Fruit fly (Drosophila melanogaster) whole organism, embryonic: ENCODE data around the gene witty.

ENCODE experiments used
- Abd-B ChIP-seq: fragments of 200-800 bp; sonication (Bioruptor generic); optimal IDR thresholded peaks from 2 replicates; lab custom pipeline; 2018; ENCODE audit warnings: missing biosample characterization, mild to moderate bottlenecking, missing genetic modification characterization, moderate library complexity
- Asciz ChIP-seq: fragments of 200-800 bp; sonication (Bioruptor generic); optimal IDR thresholded peaks from 2 replicates; lab custom pipeline; 2017; ENCODE audit warnings: missing biosample characterization, mild to moderate bottlenecking, missing genetic modification characterization, missing genetic modification reagents
- Atf6 ChIP-seq: fragments of 200-800 bp; sonication (Bioruptor generic); IDR thresholded peaks from 2 replicates; pipeline ENCODE4 v1.3.6; 2022; ENCODE audit warnings: missing biosample characterization, missing genetic modification characterization
- Awh ChIP-seq: fragments of 200-800 bp; sonication (Bioruptor generic); IDR thresholded peaks from 2 replicates; pipeline ENCODE4, ENCODE4 v1.3.6; 2022; ENCODE audit warnings: missing biosample characterization, missing genetic modification characterization
- CG10366 ChIP-seq: fragments of 200-800 bp; sonication (Bioruptor generic); IDR thresholded peaks from 2 replicates; pipeline ENCODE4 v1.3.6; 2022; ENCODE audit warnings: missing biosample characterization, missing genetic modification characterization
- CG11504 ChIP-seq: fragments of 200-800 bp; sonication (Bioruptor generic); optimal IDR thresholded peaks from 3 replicates; lab custom pipeline; 2019; ENCODE audit warnings: missing biosample characterization, mild to moderate bottlenecking, missing genetic modification characterization, moderate library complexity
- CG12236 ChIP-seq: fragments of 200-800 bp; sonication (Bioruptor generic); optimal IDR thresholded peaks from 2 replicates; lab custom pipeline; 2016; ENCODE audit warnings: missing biosample characterization, missing genetic modification characterization
- CG13287 ChIP-seq: fragments of 200-800 bp; sonication (Bioruptor generic); IDR thresholded peaks from 2 replicates; pipeline ENCODE4 v1.3.6; 2022; ENCODE audit warnings: missing biosample characterization, missing genetic modification characterization; ENCODE audit not compliant: partially characterized antibody
- CG1529 ChIP-seq: fragments of 200-800 bp; sonication (Bioruptor generic); optimal IDR thresholded peaks from 3 replicates; lab custom pipeline; 2018; ENCODE audit warnings: missing biosample characterization, missing genetic modification characterization
- CG18476 ChIP-seq: fragments of 200-800 bp; sonication (Bioruptor generic); optimal IDR thresholded peaks from 2 replicates; lab custom pipeline; 2016; ENCODE audit warnings: missing biosample characterization, mild to moderate bottlenecking, missing genetic modification characterization
- CG18619 ChIP-seq: fragments of 200-800 bp; sonication (Bioruptor generic); optimal IDR thresholded peaks from 3 replicates; lab custom pipeline; 2017; ENCODE audit warnings: missing biosample characterization, mild to moderate bottlenecking, missing genetic modification characterization
- CG2116 ChIP-seq: fragments of 200-800 bp; sonication (Bioruptor generic); optimal IDR thresholded peaks from 3 replicates; lab custom pipeline; 2018; ENCODE audit warnings: missing biosample characterization, mild to moderate bottlenecking, missing genetic modification characterization
- CG2129 ChIP-seq: fragments of 200-800 bp; sonication (Bioruptor generic); IDR thresholded peaks from 2 replicates; pipeline ENCODE4 v1.3.6; 2022; ENCODE audit warnings: missing biosample characterization, missing genetic modification characterization; ENCODE audit not compliant: partially characterized antibody
- CG2202 ChIP-seq: fragments of 200-800 bp; sonication (Bioruptor generic); optimal IDR thresholded peaks from 2 replicates; lab custom pipeline; 2018; ENCODE audit warnings: missing biosample characterization, mild to moderate bottlenecking, missing genetic modification characterization
- CG42726 ChIP-seq: fragments of 200-800 bp; sonication (Bioruptor generic); IDR thresholded peaks from 2 replicates; pipeline ENCODE4 v1.3.6; 2022; ENCODE audit warnings: missing biosample characterization, missing genetic modification characterization; ENCODE audit not compliant: partially characterized antibody
- CG4730 ChIP-seq: fragments of 200-800 bp; sonication (Bioruptor generic); IDR thresholded peaks from 2 replicates; pipeline ENCODE4 v1.3.6; 2022; ENCODE audit warnings: missing biosample characterization, missing genetic modification characterization
- CG5245 ChIP-seq: fragments of 200-800 bp; sonication (Bioruptor generic); optimal IDR thresholded peaks from 3 replicates; lab custom pipeline; 2016; ENCODE audit warnings: missing biosample characterization, missing genetic modification characterization
- CG5953 ChIP-seq: fragments of 200-800 bp; sonication (Bioruptor generic); IDR thresholded peaks from 2 replicates; pipeline ENCODE4 v1.3.6; 2022; ENCODE audit warnings: missing biosample characterization, missing genetic modification characterization
- CG7987 ChIP-seq: fragments of 200-800 bp; sonication (Bioruptor generic); optimal IDR thresholded peaks from 2 replicates; lab custom pipeline; 2018; ENCODE audit warnings: missing biosample characterization, mild to moderate bottlenecking, missing genetic modification characterization, moderate library complexity
- CG8089 ChIP-seq: fragments of 200-800 bp; sonication (Bioruptor generic); optimal IDR thresholded peaks from 3 replicates; lab custom pipeline; 2016; ENCODE audit warnings: missing biosample characterization, missing genetic modification characterization
- CG9817 ChIP-seq: fragments of 200-800 bp; sonication (Bioruptor generic); optimal IDR thresholded peaks from 2 replicates; lab custom pipeline; 2018; ENCODE audit warnings: missing biosample characterization, mild to moderate bottlenecking, missing genetic modification characterization, moderate library complexity
- CkIIα-i1 ChIP-seq: fragments of 200-800 bp; sonication (Bioruptor generic); IDR thresholded peaks from 2 replicates; pipeline ENCODE4 v1.3.6; 2022; ENCODE audit warnings: missing biosample characterization, missing genetic modification characterization
- CrebB ChIP-seq: fragments of 200-800 bp; sonication (Bioruptor generic); optimal IDR thresholded peaks from 3 replicates; lab custom pipeline; 2018; ENCODE audit warnings: missing biosample characterization, mild to moderate bottlenecking, missing genetic modification characterization
- D19A ChIP-seq: fragments of 200-800 bp; optimal IDR thresholded peaks from 3 replicates; lab custom pipeline; 2019; ENCODE audit warnings: missing biosample characterization, mild to moderate bottlenecking, missing genetic modification characterization, moderate library complexity
- Deaf1 ChIP-seq: fragments of 200-800 bp; optimal IDR thresholded peaks from 3 replicates; lab custom pipeline; 2019; ENCODE audit warnings: missing biosample characterization, mild to moderate bottlenecking, missing genetic modification characterization, moderate library complexity
- Dp ChIP-seq: fragments of 200-800 bp; sonication (Bioruptor generic); optimal IDR thresholded peaks from 2 replicates; lab custom pipeline; 2018; ENCODE audit warnings: missing biosample characterization, mild to moderate bottlenecking, missing genetic modification characterization, moderate library complexity
- Dref ChIP-seq: fragments of 200-800 bp; sonication (Bioruptor generic); IDR thresholded peaks from 2 replicates; pipeline ENCODE4 v1.3.6; 2022; ENCODE audit warnings: missing biosample characterization, missing genetic modification characterization
- E2f1 ChIP-seq: fragments of 200-800 bp; sonication (Bioruptor generic); IDR thresholded peaks from 2 replicates; pipeline ENCODE4 v1.3.6; 2022; ENCODE audit warnings: missing biosample characterization, missing genetic modification characterization
- HHEX ChIP-seq: fragments of 200-800 bp; sonication (Bioruptor generic); optimal IDR thresholded peaks from 3 replicates; lab custom pipeline; 2017; ENCODE audit warnings: missing biosample characterization, mild to moderate bottlenecking, missing genetic modification characterization, missing genetic modification reagents
- HLH54F ChIP-seq: fragments of 200-800 bp; sonication (Bioruptor generic); optimal IDR thresholded peaks from 3 replicates; lab custom pipeline; 2016; ENCODE audit warnings: missing biosample characterization, missing genetic modification characterization
- MBD-R2 ChIP-seq: fragments of 200-800 bp; sonication (Bioruptor generic); IDR thresholded peaks from 2 replicates; pipeline ENCODE4 v1.3.6; 2022; ENCODE audit warnings: missing biosample characterization, missing genetic modification characterization
- Nf-YA ChIP-seq: fragments of 200-800 bp; sonication (Bioruptor generic); IDR thresholded peaks from 2 replicates; pipeline ENCODE4 v1.3.6; 2022; ENCODE audit warnings: missing biosample characterization, missing genetic modification characterization
- Optix ChIP-seq: fragments of 200-800 bp; sonication (Bioruptor generic); IDR thresholded peaks from 3 replicates; pipeline ENCODE4 v1.3.6; 2022; ENCODE audit warnings: missing biosample characterization, missing genetic modification characterization
- Usf ChIP-seq: fragments of 200-800 bp; sonication (Bioruptor generic); optimal IDR thresholded peaks from 2 replicates; lab custom pipeline; 2017; ENCODE audit warnings: missing genotype, missing biosample characterization, missing genetic modification characterization
- da ChIP-seq: fragments of 200-800 bp; sonication (Bioruptor generic); optimal IDR thresholded peaks from 2 replicates; lab custom pipeline; 2016; ENCODE audit warnings: missing biosample characterization, missing genetic modification characterization
- dimm ChIP-seq: fragments of 200-800 bp; sonication (Bioruptor generic); IDR thresholded peaks from 2 replicates; pipeline ENCODE4 v1.3.6; 2022; ENCODE audit warnings: missing biosample characterization, missing genetic modification characterization
- disco-r ChIP-seq: fragments of 200-800 bp; sonication (Bioruptor generic); optimal IDR thresholded peaks from 2 replicates; lab custom pipeline; 2016; ENCODE audit warnings: missing biosample characterization, missing genetic modification characterization
- eve ChIP-seq, 2 experiments: fragments of >200 bp; optimal IDR thresholded peaks; 2 replicates each; lab custom pipeline; 2017; ENCODE audit warnings: missing biosample characterization in 2 of 2, missing genetic modification characterization in 2 of 2
- fd102C ChIP-seq: fragments of 200-800 bp; sonication (Bioruptor generic); optimal IDR thresholded peaks from 2 replicates; lab custom pipeline; 2018; ENCODE audit warnings: missing biosample characterization, mild to moderate bottlenecking, missing genetic modification characterization, moderate library complexity
- gro ChIP-seq: fragments of 200-800 bp; sonication (Bioruptor generic); optimal IDR thresholded peaks from 2 replicates; lab custom pipeline; 2016; ENCODE audit warnings: missing biosample characterization, missing genetic modification characterization
- gsb ChIP-seq: fragments of 200-800 bp; sonication (Bioruptor generic); IDR thresholded peaks from 2 replicates; pipeline ENCODE4 v1.3.6; 2022; ENCODE audit warnings: missing biosample characterization, missing genetic modification characterization
- gsb-n ChIP-seq: fragments of 200-800 bp; sonication (Bioruptor generic); optimal IDR thresholded peaks from 3 replicates; lab custom pipeline; 2018; ENCODE audit warnings: missing biosample characterization, mild to moderate bottlenecking, missing genetic modification characterization
- jumu ChIP-seq: fragments of 200-800 bp; sonication (Bioruptor generic); optimal IDR thresholded peaks from 3 replicates; lab custom pipeline; 2016; ENCODE audit warnings: missing biosample characterization, missing genetic modification characterization
- ken ChIP-seq: fragments of 200-800 bp; sonication (Bioruptor generic); IDR thresholded peaks from 3 replicates; pipeline ENCODE4 v1.3.6; 2022; ENCODE audit warnings: missing biosample characterization, missing genetic modification characterization
- nau ChIP-seq: fragments of 200-800 bp; sonication (Bioruptor generic); optimal IDR thresholded peaks from 3 replicates; lab custom pipeline; 2017; ENCODE audit warnings: missing biosample characterization, mild to moderate bottlenecking, missing genetic modification characterization, missing genetic modification reagents
- pfk ChIP-seq: fragments of 200-800 bp; sonication (Bioruptor generic); optimal IDR thresholded peaks from 2 replicates; lab custom pipeline; 2018; ENCODE audit warnings: missing biosample characterization, mild to moderate bottlenecking, missing genetic modification characterization, moderate library complexity
- ro ChIP-seq: fragments of 200-800 bp; sonication (Bioruptor generic); IDR thresholded peaks from 2 replicates; pipeline ENCODE4 v1.3.6; 2022; ENCODE audit warnings: missing biosample characterization, missing genetic modification characterization
- run ChIP-seq: fragments of 200-800 bp; sonication (Bioruptor generic); optimal IDR thresholded peaks from 3 replicates; lab custom pipeline; 2018; ENCODE audit warnings: missing biosample characterization, mild to moderate bottlenecking, missing genetic modification characterization
- schlank ChIP-seq: fragments of 200-800 bp; sonication (Bioruptor generic); optimal IDR thresholded peaks from 2 replicates; lab custom pipeline; 2018; ENCODE audit warnings: missing biosample characterization, mild to moderate bottlenecking, missing genetic modification characterization
- sim ChIP-seq: fragments of 200-800 bp; sonication (Bioruptor generic); IDR thresholded peaks from 2 replicates; pipeline ENCODE4 v1.3.6; 2022; ENCODE audit warnings: missing biosample characterization, missing genetic modification characterization
- slbo ChIP-seq: fragments of 200-800 bp; sonication (Bioruptor generic); IDR thresholded peaks from 2 replicates; pipeline ENCODE4 v1.3.6; 2022; ENCODE audit warnings: missing biosample characterization, missing genetic modification characterization
- slou ChIP-seq: fragments of 200-800 bp; sonication (Bioruptor generic); optimal IDR thresholded peaks from 3 replicates; lab custom pipeline; 2016; ENCODE audit warnings: missing biosample characterization, missing genetic modification characterization
- z ChIP-seq: fragments of 200-800 bp; sonication (Bioruptor generic); IDR thresholded peaks from 3 replicates; pipeline ENCODE4 v1.3.6; 2022; ENCODE audit warnings: missing biosample characterization, missing genetic modification characterization

witty gene

DNA sequence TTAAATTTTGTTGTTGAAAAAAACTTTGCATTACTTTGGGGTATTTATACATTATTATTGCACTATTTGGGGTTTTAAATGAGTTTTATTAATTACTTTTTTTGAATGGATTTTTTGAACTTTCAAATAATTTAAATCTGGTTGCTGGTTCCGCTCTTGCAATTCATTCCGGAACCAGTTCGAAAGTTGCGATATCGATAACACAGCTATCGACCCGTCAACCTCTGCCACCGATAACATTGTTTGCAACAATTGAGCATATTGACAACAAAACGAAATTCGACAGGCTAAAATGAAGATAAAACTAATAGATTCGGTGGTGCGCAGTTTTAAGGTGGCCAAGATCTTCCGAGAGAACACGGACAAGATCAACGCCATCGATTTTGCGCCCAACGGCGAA, 36.1 kb downstream of the witty start, which contains the start of gene Wdr82 (continued):
- peak; percentile 85 for TF ChIP-seq Dref (GFP tag; lab: Robert Waterston, UW)
- peak; percentile 77 for TF ChIP-seq MBD-R2 (GFP tag; lab: Robert Waterston, UW)
- no peak for TF ChIP-seq E2f1 (GFP tag; lab: Robert Waterston, UW)
- TF ChIP-seq Nf-YA (GFP tag; lab: Robert Waterston, UW), result no peak
- TF ChIP-seq CG5953 (GFP tag; lab: Robert Waterston, UW), result no peak
- no peak for TF ChIP-seq CG4730 (GFP tag; lab: Robert Waterston, UW)
- no peak for TF ChIP-seq jumu (GFP tag; lab: Kevin White, UChicago)
- no peak for TF ChIP-seq Abd-B (GFP tag; lab: Kevin White, UChicago)
- no peak for TF ChIP-seq nau (GFP tag; lab: Kevin White, UChicago)
- TF ChIP-seq CkIIα-i1 (GFP tag; lab: Robert Waterston, UW), result no peak
- no peak for TF ChIP-seq Awh (GFP tag; lab: Robert Waterston, UW)
- no peak for TF ChIP-seq CrebB
- no peak for TF ChIP-seq ro
- TF ChIP-seq HLH54F (GFP tag; lab: Kevin White, UChicago), result no peak
- TF ChIP-seq CG2129 (GFP tag; lab: Robert Waterston, UW), result peak; percentile 55; the same call in 1 of the 2 replicates
- no peak for TF ChIP-seq D19A
- TF ChIP-seq run (tag; lab: Kevin White, UChicago), result no peak
- TF ChIP-seq CG10366 (GFP tag; lab: Robert Waterston, UW), result no peak
- peak; percentile 61 for TF ChIP-seq CG2116 (GFP tag; lab: Kevin White, UChicago)
- TF ChIP-seq Optix (GFP tag; lab: Robert Waterston, UW), result no peak
- TF ChIP-seq disco-r (GFP tag; lab: Kevin White, UChicago), result no peak
- no peak for TF ChIP-seq schlank (tag; lab: Kevin White, UChicago)
- TF ChIP-seq da, result no peak
- no peak for TF ChIP-seq CG8089
- peak; percentile 85 for TF ChIP-seq CG13287
- TF ChIP-seq dimm, result no peak
- TF ChIP-seq CG12236 (GFP tag; lab: Kevin White, UChicago), result no peak
- TF ChIP-seq CG7987 (GFP tag; lab: Kevin White, UChicago), result no peak
- TF ChIP-seq eve (GFP tag; optimal IDR thresholded peaks at IDR 0.05; lab: Kevin White, UChicago), result no peak
- TF ChIP-seq CG2202 (tag; lab: Kevin White, UChicago), result no peak
- TF ChIP-seq pfk (GFP tag; lab: Kevin White, UChicago), result no peak
- no peak for TF ChIP-seq CG1529 (GFP tag; lab: Kevin White, UChicago)
- no peak for TF ChIP-seq CG18476 (GFP tag; lab: Kevin White, UChicago)
- TF ChIP-seq CG9817 (tag; lab: Kevin White, UChicago), result no peak
- peak; percentile 84 for TF ChIP-seq Dp (GFP tag; lab: Kevin White, UChicago)
- no peak for TF ChIP-seq ken (GFP tag; lab: Robert Waterston, UW)
- peak; percentile 77 for TF ChIP-seq CG11504
- no peak for TF ChIP-seq slou (GFP tag; lab: Kevin White, UChicago)
- no peak for TF ChIP-seq CG5245
- no peak for TF ChIP-seq sim
- no peak for TF ChIP-seq Asciz
- no peak for TF ChIP-seq gsb
- no peak for TF ChIP-seq Deaf1 (tag; lab: Kevin White, UChicago)
- no peak for TF ChIP-seq Atf6 (GFP tag; lab: Robert Waterston, UW)
- TF ChIP-seq CG18619 (GFP tag; lab: Kevin White, UChicago), result no peak
- no peak for TF ChIP-seq CG42726 (GFP tag; lab: Robert Waterston, UW)
- no peak for TF ChIP-seq fd102C
- no peak for TF ChIP-seq gsb-n (tag; lab: Kevin White, UChicago)
- no peak for TF ChIP-seq Usf (GFP tag; lab: Kevin White, UChicago)
- no peak for TF ChIP-seq slbo (GFP tag; lab: Robert Waterston, UW)
- TF ChIP-seq z (GFP tag; lab: Robert Waterston, UW), result no peak
- no peak for TF ChIP-seq HHEX (GFP tag; lab: Kevin White, UChicago)
- TF ChIP-seq gro (GFP tag; lab: Kevin White, UChicago), result no peak
